Fruit fly (Drosophila melanogaster): ENCODE data around the gene Glyp.

The Glyp gene

DNA sequence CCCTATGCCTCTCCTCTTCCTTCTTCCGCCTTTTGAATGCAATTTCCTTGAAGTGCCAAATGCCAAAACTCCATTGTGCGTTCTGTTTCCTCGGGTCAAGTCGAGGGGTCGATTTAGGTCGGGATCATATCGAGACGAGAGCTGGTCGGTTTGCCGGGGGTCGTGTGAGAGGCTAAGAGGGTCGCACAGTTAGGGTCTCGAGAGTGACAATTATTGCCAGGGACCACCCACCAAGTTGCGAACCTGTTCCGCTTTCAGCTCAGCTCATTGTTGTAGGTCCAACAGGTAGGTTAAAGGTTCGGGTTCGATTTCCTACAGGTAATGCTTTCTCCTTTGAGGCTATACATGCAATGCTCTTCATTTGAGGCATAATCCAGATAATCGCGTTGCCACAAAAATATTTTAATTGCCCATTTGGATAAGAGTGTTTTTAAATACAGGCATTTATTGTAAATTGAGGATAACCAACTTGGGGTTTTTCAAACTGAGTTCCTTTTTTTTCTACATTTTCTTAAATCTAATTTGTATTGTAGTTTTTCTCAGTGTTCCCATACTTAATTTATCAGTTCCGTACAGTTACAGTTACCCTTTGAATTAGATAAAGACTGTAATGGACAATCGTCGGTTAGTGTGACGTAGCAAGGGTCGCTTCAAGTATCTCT is 42.0 kb downstream of the Glyp start:
- TF ChIP-seq acj6 (GFP tag; optimal IDR thresholded peaks at IDR 0.05) = peak; percentile 25
- no peak for TF ChIP-seq CG6808 (GFP tag; optimal IDR thresholded peaks at IDR 0.05)
- TF ChIP-seq svp (GFP tag) = peak; percentile 60
- peak; percentile 63 for TF ChIP-seq Eip78C (GFP tag)
- no peak for TF ChIP-seq CG6854 (GFP tag; optimal IDR thresholded peaks at IDR 0.05)
- TF ChIP-seq CG32006 (GFP tag; optimal IDR thresholded peaks at IDR 0.05) = peak; percentile 6
- 0 out of 3 replicates have a peak, but pooled peaks have one; percentile 38 for TF ChIP-seq CG6163 (GFP tag; IDR thresholded peaks at IDR 0.05)

DNA sequence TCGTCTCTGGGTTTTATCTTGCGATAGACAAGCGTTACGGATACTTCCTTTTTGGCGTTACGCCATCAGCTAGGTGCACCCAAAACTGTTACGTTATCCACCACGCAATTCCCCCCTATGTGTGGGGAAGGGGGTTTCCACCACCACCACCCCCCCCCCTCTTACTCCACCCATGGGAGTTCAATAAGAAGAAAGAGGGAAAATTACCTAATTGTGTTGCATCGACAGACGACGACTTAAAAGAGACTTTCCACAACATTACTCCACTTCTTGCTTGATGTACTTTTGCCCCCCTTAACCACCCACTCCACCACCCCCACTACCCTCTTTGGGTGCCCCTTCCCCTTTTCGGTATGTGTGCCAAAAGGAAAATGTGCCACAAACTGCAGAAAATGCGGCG is 42.6 kb downstream of the Glyp start:
- no peak for TF ChIP-seq CG6792 (GFP tag; optimal IDR thresholded peaks at IDR 0.05)
- no peak for TF ChIP-seq dac (GFP tag; optimal IDR thresholded peaks at IDR 0.05)
- no peak for TF ChIP-seq vri (GFP tag; optimal IDR thresholded peaks at IDR 0.05)
- no peak for TF ChIP-seq Gug (GFP tag; IDR thresholded peaks at IDR 0.05)
- no peak for TF ChIP-seq CG11902 (GFP tag; optimal IDR thresholded peaks at IDR 0.05)
- TF ChIP-seq pdm3 (GFP tag; optimal IDR thresholded peaks at IDR 0.05) = no peak
- TF ChIP-seq CG11762 (GFP tag; optimal IDR thresholded peaks at IDR 0.05; ENCODE audit: insufficient read depth) = no peak
- no peak for TF ChIP-seq eg (GFP tag; IDR thresholded peaks at IDR 0.05)
- no peak for TF ChIP-seq dsx (GFP tag; optimal IDR thresholded peaks at IDR 0.05; ENCODE audit: poor library complexity, severe bottlenecking)
- no peak for TF ChIP-seq Eip75B (GFP tag; optimal IDR thresholded peaks at IDR 0.05)
- no peak for TF ChIP-seq CG8319 (GFP tag; optimal IDR thresholded peaks at IDR 0.05)

DNA sequence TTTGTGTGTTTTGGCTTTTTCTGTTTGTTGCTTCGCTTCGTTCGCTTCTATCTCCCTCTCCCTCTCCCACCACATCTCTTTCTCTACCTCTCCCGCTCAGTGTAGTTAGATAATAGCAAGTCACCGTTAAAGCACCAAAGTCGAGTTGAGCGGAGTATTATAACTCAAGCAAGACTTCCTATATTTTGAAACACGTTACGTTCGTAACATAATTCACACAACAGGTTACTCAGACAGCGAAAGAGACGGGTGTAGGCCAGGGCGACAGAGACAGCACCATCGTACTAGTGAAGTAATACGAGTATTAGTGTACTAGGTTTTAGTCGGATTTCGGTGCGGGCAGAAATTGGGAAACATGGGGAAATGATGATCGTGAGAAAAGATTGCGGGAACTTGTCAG is 43.0 kb downstream of the Glyp start:
- TF ChIP-seq Eip93F (GFP tag; optimal IDR thresholded peaks at IDR 0.05) (no peak), CG6792 (GFP tag; optimal IDR thresholded peaks at IDR 0.05) (no peak), CG15336 (GFP tag; IDR thresholded peaks at IDR 0.05) (no peak), Hr4 (GFP tag; optimal IDR thresholded peaks at IDR 0.05) (no peak), Lpt (GFP tag; optimal IDR thresholded peaks at IDR 0.05) (peak; percentile 6), Gug (GFP tag; IDR thresholded peaks at IDR 0.05) (no peak), spab (GFP tag; optimal IDR thresholded peaks at IDR 0.05) (no peak), Hr39 (GFP tag; optimal IDR thresholded peaks at IDR 0.05) (no peak), CG7368 (GFP tag; optimal IDR thresholded peaks at IDR 0.05) (no peak), fkh (GFP tag; optimal IDR thresholded peaks at IDR 0.05) (peak; percentile 16), fd85E (GFP tag; optimal IDR thresholded peaks at IDR 0.05) (no peak), CG6808 (GFP tag; optimal IDR thresholded peaks at IDR 0.05) (no peak), esn (GFP tag; optimal IDR thresholded peaks at IDR 0.05) (no peak)

DNA sequence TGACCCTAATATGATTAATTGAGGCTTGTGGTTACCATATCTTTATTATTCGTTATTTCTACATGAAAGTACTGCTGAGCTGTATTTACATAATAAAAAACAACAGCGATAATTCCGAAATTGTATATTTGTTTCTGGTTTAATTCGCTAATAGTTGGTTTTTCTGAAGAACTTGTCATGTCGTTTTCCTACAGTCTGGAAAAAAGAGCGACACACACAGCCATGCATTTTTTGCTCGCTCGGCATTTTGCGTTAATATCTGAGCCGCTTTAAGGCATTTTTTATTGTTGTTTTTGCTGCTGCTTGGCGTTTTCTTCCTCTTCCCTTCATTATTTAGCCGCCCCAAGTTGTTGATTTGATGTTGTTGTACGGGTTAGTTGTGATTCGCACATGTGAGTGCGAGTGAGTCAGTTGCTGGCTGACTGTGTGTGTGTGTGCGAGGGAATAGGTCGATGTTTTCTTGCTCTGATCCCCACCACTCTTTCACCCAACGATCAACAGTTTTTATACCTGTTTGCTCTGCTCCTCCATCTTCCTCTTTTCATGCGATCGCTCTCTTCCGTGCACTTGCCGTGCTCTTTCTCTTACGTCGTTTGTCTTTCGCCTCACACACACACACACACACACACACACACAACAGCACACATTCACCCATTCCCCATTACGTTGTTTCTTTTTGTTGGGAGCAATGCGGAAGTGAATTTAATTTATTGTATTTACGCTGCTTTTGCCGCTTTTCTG is 44.6 kb downstream of the Glyp start:
- TF ChIP-seq Ets21C (GFP tag; optimal IDR thresholded peaks at IDR 0.05) = no peak
- peak; percentile 59; the same call in 1 of the 2 replicates for TF ChIP-seq CG15336 (GFP tag; IDR thresholded peaks at IDR 0.05)
- TF ChIP-seq CG32006 (GFP tag; optimal IDR thresholded peaks at IDR 0.05) = peak; percentile 9
- no peak for TF ChIP-seq CG4318 (GFP tag; optimal IDR thresholded peaks at IDR 0.05)
- no peak for TF ChIP-seq CG11762 (GFP tag; optimal IDR thresholded peaks at IDR 0.05; ENCODE audit: insufficient read depth)
- TF ChIP-seq CG31627 (GFP tag; optimal IDR thresholded peaks at IDR 0.05) = peak; percentile 6
- no peak for TF ChIP-seq achi (GFP tag; optimal IDR thresholded peaks at IDR 0.05)
- peak; percentile 65 for TF ChIP-seq CG1621 (tag; optimal IDR thresholded peaks at IDR 0.05)
- no peak for TF ChIP-seq Hr4 (GFP tag; optimal IDR thresholded peaks at IDR 0.05)
- TF ChIP-seq CG9139 (GFP tag; optimal IDR thresholded peaks at IDR 0.05) = peak; percentile 30
- TF ChIP-seq Eip93F (GFP tag; optimal IDR thresholded peaks at IDR 0.05) = no peak
- TF ChIP-seq Smox (GFP tag; optimal IDR thresholded peaks at IDR 0.05) = peak; percentile 48
- TF ChIP-seq fkh (GFP tag; optimal IDR thresholded peaks at IDR 0.05) = no peak
- peak; percentile 43 for TF ChIP-seq CG6854 (GFP tag; optimal IDR thresholded peaks at IDR 0.05)
- TF ChIP-seq CG34406 (GFP tag; optimal IDR thresholded peaks at IDR 0.05) = no peak
- TF ChIP-seq dsx (GFP tag; optimal IDR thresholded peaks at IDR 0.05; ENCODE audit: poor library complexity, severe bottlenecking) = peak; percentile 53
- peak; percentile 21 for TF ChIP-seq Sox102F (GFP tag; optimal IDR thresholded peaks at IDR 0.05)
- peak; percentile 63 for TF ChIP-seq OdsH (GFP tag; optimal IDR thresholded peaks at IDR 0.05)
- TF ChIP-seq ss (GFP tag; optimal IDR thresholded peaks at IDR 0.05) = peak; percentile 45 to 71
- peak; percentile 56 for TF ChIP-seq CG10631 (GFP tag; optimal IDR thresholded peaks at IDR 0.05)
- peak; percentile 55 for TF ChIP-seq esn (GFP tag; optimal IDR thresholded peaks at IDR 0.05)
- TF ChIP-seq Ets96B (tag; optimal IDR thresholded peaks at IDR 0.05) = peak; percentile 32
- TF ChIP-seq CG8119 (GFP tag; IDR thresholded peaks at IDR 0.05) = peak; percentile 27; the same call in 1 of the 3 replicates
- no peak for TF ChIP-seq Sox15 (GFP tag; optimal IDR thresholded peaks at IDR 0.05)
- no peak for TF ChIP-seq CG11902 (GFP tag; optimal IDR thresholded peaks at IDR 0.05)
- no peak for TF ChIP-seq eg (GFP tag; IDR thresholded peaks at IDR 0.05)
